Fruit fly (Drosophila melanogaster) S2 (cell line): ENCODE measurements around the gene CG13449.

Experiments
- CG8478 ChIP-seq: fragments of >200 bp; optimal IDR thresholded peaks from 2 replicates; lab custom pipeline; 2018
- CTCF ChIP-seq, 2 experiments: fragments of >200 bp; optimal IDR thresholded peaks; 2 replicates each; lab custom pipeline; 2018

DNA sequence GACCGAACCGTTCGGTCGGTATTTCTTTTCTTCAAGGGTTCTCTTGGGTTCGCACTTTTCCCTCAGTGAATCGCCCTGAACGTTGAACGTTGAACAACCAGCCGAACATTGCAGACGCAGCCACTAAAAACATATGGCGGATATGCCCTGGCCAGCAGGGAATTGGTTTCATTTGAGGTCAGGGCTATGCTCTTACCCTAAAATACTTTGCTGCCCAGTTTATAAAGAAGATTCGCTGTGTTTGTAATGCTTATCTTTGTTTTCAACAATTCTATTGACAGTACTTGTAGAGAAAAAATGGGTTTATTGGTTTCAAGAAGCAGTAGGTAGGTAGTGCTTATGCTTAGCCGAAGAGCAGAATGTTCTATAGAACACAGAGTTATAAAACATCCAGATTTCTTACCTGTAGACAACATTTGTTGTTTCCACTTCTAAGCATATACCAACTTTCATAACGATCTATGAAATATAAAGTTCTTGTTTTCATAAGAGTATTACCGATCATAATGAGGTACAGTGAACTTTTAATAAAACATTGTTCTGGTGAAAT lies 17.4 kb downstream of the CG13449 start:
- TF ChIP-seq CG8478 (no peak), CTCF (optimal IDR thresholded peaks at IDR 0.05; lab: Kevin White, UChicago) (no peak)
